Worm (Caenorhabditis elegans): Measurements from ENCODE around the gene plp-1.

ce11 chrIV:7661569-7661968 is 28.4 kb downstream of the plp-1 start:
- no peak for TF ChIP-seq pha-4 (tag; optimal IDR thresholded peaks at IDR 0.05)
- TF ChIP-seq somi-1 (GFP tag; optimal IDR thresholded peaks at IDR 0.05) = no peak
- no peak for TF ChIP-seq ztf-28 (GFP tag; IDR thresholded peaks at IDR 0.05)
- TF ChIP-seq B0336.3 (GFP tag; IDR thresholded peaks at IDR 0.05) = no peak
- no peak for TF ChIP-seq lin-35 (GFP tag; optimal IDR thresholded peaks at IDR 0.05)
- no peak for TF ChIP-seq madf-10 (tag; optimal IDR thresholded peaks at IDR 0.05)
- TF ChIP-seq efl-1 (GFP tag; optimal IDR thresholded peaks at IDR 0.05) = no peak
- TF ChIP-seq ZK185.1 (tag; optimal IDR thresholded peaks at IDR 0.05; ENCODE audit: poor library complexity, severe bottlenecking) = no peak
- no peak for TF ChIP-seq F23B12.7 (tag; optimal IDR thresholded peaks at IDR 0.05; ENCODE audit: insufficient read depth)

All from whole organism, young adult.